Fruit fly (Drosophila melanogaster): Measurements from ENCODE around the gene CG3706.

- TF ChIP-seq psq (optimal IDR thresholded peaks at IDR 0.05) (no peak), EcR (GFP tag; optimal IDR thresholded peaks at IDR 0.05) (no peak), pan (optimal IDR thresholded peaks at IDR 0.05) (no peak), usp (GFP tag; optimal IDR thresholded peaks at IDR 0.05) (no peak)
Observed at dm6 chrX:933997-934396, 1.7 kb upstream of the CG3706 start.
